Worm (Caenorhabditis elegans): ENCODE data around the gene fipr-10.

DNA sequence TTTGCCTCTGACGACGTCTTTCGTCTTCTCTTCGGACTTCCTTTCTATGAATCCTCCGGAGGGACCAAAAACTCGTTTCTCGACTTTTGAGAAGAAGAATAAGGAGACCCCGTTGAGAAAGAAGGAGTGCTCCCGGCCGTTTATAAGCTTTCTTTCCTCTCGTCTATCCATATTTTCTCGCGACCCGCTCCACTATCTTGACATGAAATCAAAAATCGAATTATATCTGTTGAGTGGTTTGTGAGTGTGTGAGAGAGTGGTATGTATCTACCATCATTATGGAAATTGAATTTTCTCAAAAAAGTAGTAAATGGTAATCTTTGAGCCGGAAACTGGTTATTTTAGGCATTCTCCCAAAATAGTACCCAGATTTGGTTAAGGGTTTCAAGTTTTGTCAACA is 2.8 kb upstream of the fipr-10 start:
- TF ChIP-seq nhr-12 (tag; optimal IDR thresholded peaks at IDR 0.05), result no peak
- no peak for TF ChIP-seq flh-1 (GFP tag; optimal IDR thresholded peaks at IDR 0.05)
- no peak for TF ChIP-seq tbx-8 (GFP tag; optimal IDR thresholded peaks at IDR 0.05)
- TF ChIP-seq nhr-237 (tag; optimal IDR thresholded peaks at IDR 0.05), result no peak
- TF ChIP-seq ceh-39 (tag; optimal IDR thresholded peaks at IDR 0.05), result no peak
- no peak for TF ChIP-seq mls-2 (tag; optimal IDR thresholded peaks at IDR 0.05)
- TF ChIP-seq nhr-76 (tag; optimal IDR thresholded peaks at IDR 0.05), result no peak
- TF ChIP-seq unc-62 (GFP tag; optimal IDR thresholded peaks at IDR 0.05), result no peak
